Worm (Caenorhabditis elegans) whole organism, young adult: ENCODE results near the gene T19C4.24.
A peak's percentile ranks its signal among the peaks of the same experiment; 100 is the strongest.

Experiments used
- B0019.2 ChIP-seq: fragments of 200-800 bp; sonication (Bioruptor generic); conservative IDR thresholded peaks from 2 replicates; pipeline ENCODE4 v1.3.6; 2022; ENCODE audit warnings: missing genetic modification reagents, missing genetic modification characterization, missing compliant biosample characterization
- B0035.1 ChIP-seq: sonication (generic microtip); optimal IDR thresholded peaks from 2 replicates; lab custom pipeline; 2016; ENCODE audit warnings: missing genetic modification characterization, mild to moderate bottlenecking, missing compliant biosample characterization, missing genotype, missing genetic modification reagents
- B0261.1 ChIP-seq: sonication (generic microtip); optimal IDR thresholded peaks from 2 replicates; lab custom pipeline; 2016; ENCODE audit warnings: mild to moderate bottlenecking, missing genetic modification characterization, moderate library complexity, missing compliant biosample characterization
- B0336.3 ChIP-seq: fragments of 200-800 bp; sonication (Bioruptor generic); IDR thresholded peaks from 2 replicates; pipeline ENCODE4 v1.3.6; 2022; ENCODE audit warnings: missing genetic modification characterization, missing compliant biosample characterization
- F10E7.11 ChIP-seq: sonication (generic microtip); optimal IDR thresholded peaks from 2 replicates; lab custom pipeline; 2017; ENCODE audit warnings: mild to moderate bottlenecking, missing genetic modification characterization, moderate library complexity, missing compliant biosample characterization
- F22D6.2 ChIP-seq: sonication (generic microtip); optimal IDR thresholded peaks from 2 replicates; lab custom pipeline; 2016; ENCODE audit warnings: mild to moderate bottlenecking, missing genetic modification characterization, missing compliant biosample characterization
- F23B12.7 ChIP-seq: sonication (generic microtip); optimal IDR thresholded peaks from 2 replicates; lab custom pipeline; 2017; ENCODE audit warnings: missing genetic modification characterization, mild to moderate bottlenecking, missing compliant biosample characterization, antibody characterized with exemption, moderate library complexity; ENCODE audit not compliant: insufficient read depth
- F33H1.4 ChIP-seq: fragments of 200-800 bp; sonication (Bioruptor generic); IDR thresholded peaks from 2 replicates; pipeline ENCODE4 v1.3.6; 2022; ENCODE audit warnings: missing genetic modification reagents, missing genetic modification characterization, missing compliant biosample characterization
- F52B5.7 ChIP-seq: sonication (generic microtip); optimal IDR thresholded peaks from 2 replicates; lab custom pipeline; 2016; ENCODE audit warnings: mild to moderate bottlenecking, missing genetic modification characterization, missing compliant biosample characterization
- K11D2.4 ChIP-seq: fragments of 200-800 bp; sonication (Bioruptor generic); IDR thresholded peaks from 2 replicates; pipeline ENCODE4 v1.3.6; 2022; ENCODE audit warnings: missing genetic modification reagents, missing genetic modification characterization, missing compliant biosample characterization
- K12H6.12 ChIP-seq: fragments of 200-800 bp; sonication (Bioruptor generic); optimal IDR thresholded peaks from 2 replicates; lab custom pipeline; 2018; ENCODE audit warnings: mild to moderate bottlenecking, missing genetic modification characterization, missing compliant biosample characterization
- Y53G8AR.9 ChIP-seq: fragments of 200-800 bp; sonication (Bioruptor generic); conservative IDR thresholded peaks from 2 replicates; pipeline ENCODE4 v1.3.6; 2022; ENCODE audit warnings: missing genetic modification reagents, missing genetic modification characterization, missing compliant biosample characterization
- Y95B8A.8 ChIP-seq: fragments of 200-800 bp; sonication (Bioruptor generic); IDR thresholded peaks from 2 replicates; pipeline ENCODE4 v1.3.6; 2022; ENCODE audit warnings: missing genetic modification reagents, missing genetic modification characterization, missing compliant biosample characterization
- attf-5 ChIP-seq: fragments of 200-800 bp; sonication (Bioruptor generic); optimal IDR thresholded peaks from 2 replicates; lab custom pipeline; 2018; ENCODE audit warnings: mild to moderate bottlenecking, missing genetic modification characterization, missing compliant biosample characterization
- attf-6 ChIP-seq: fragments of 200-800 bp; sonication (Bioruptor generic); IDR thresholded peaks from 2 replicates; pipeline ENCODE4 v1.3.6; 2022; ENCODE audit warnings: missing genetic modification reagents, missing genetic modification characterization, missing compliant biosample characterization
- bed-1 ChIP-seq: fragments of 200-800 bp; sonication (Bioruptor generic); IDR thresholded peaks from 2 replicates; pipeline ENCODE4 v1.3.6; 2022; ENCODE audit warnings: missing genetic modification reagents, missing genetic modification characterization, missing compliant biosample characterization
- bed-2 ChIP-seq: fragments of 200-800 bp; sonication (Bioruptor generic); IDR thresholded peaks from 2 replicates; pipeline ENCODE4 v1.3.6; 2022; ENCODE audit warnings: missing genetic modification reagents, missing genetic modification characterization, missing compliant biosample characterization
- cebp-2 ChIP-seq: fragments of 200-800 bp; sonication (Bioruptor generic); IDR thresholded peaks from 2 replicates; pipeline ENCODE4 v1.3.6; 2022; ENCODE audit warnings: missing genetic modification characterization, missing compliant biosample characterization
- ceh-91 ChIP-seq: fragments of 200-800 bp; sonication (Bioruptor generic); IDR thresholded peaks from 2 replicates; pipeline ENCODE4 v1.3.6; 2022; ENCODE audit warnings: missing genetic modification reagents, missing genetic modification characterization, missing compliant biosample characterization
- chd-7 ChIP-seq: sonication (generic microtip); optimal IDR thresholded peaks from 2 replicates; lab custom pipeline; 2016; ENCODE audit warnings: mild to moderate bottlenecking, missing genetic modification characterization, moderate library complexity, missing compliant biosample characterization
- die-1 ChIP-seq: sonication (generic microtip); optimal IDR thresholded peaks from 2 replicates; lab custom pipeline; 2016; ENCODE audit warnings: missing genotype, mild to moderate bottlenecking, missing genetic modification characterization, missing compliant biosample characterization
- dpff-1 ChIP-seq: sonication (generic microtip); optimal IDR thresholded peaks from 2 replicates; lab custom pipeline; 2017; ENCODE audit warnings: mild to moderate bottlenecking, missing genetic modification characterization, missing compliant biosample characterization
- gei-17 ChIP-seq: fragments of 200-800 bp; sonication (Bioruptor generic); optimal IDR thresholded peaks from 2 replicates; lab custom pipeline; 2018; ENCODE audit warnings: mild to moderate bottlenecking, missing genetic modification characterization, missing compliant biosample characterization
- him-1 ChIP-seq: sonication (generic microtip); optimal IDR thresholded peaks from 2 replicates; lab custom pipeline; 2016; ENCODE audit warnings: missing genotype, missing genetic modification reagents, missing genetic modification characterization, missing compliant biosample characterization
- hlh-12 ChIP-seq: sonication (generic microtip); optimal IDR thresholded peaks from 2 replicates; lab custom pipeline; 2016; ENCODE audit warnings: missing genetic modification characterization, missing compliant biosample characterization
- hmg-20 ChIP-seq: fragments of 200-800 bp; sonication (Bioruptor generic); IDR thresholded peaks from 2 replicates; pipeline ENCODE4 v1.3.6; 2022; ENCODE audit warnings: missing genetic modification reagents, missing genetic modification characterization, missing compliant biosample characterization
- hrde-1 ChIP-seq: sonication (generic microtip); optimal IDR thresholded peaks from 2 replicates; lab custom pipeline; 2016; ENCODE audit warnings: missing genetic modification characterization, mild to moderate bottlenecking, missing compliant biosample characterization, moderate library complexity, missing genotype, missing genetic modification reagents, borderline replicate concordance
- madf-6 ChIP-seq: fragments of 200-800 bp; sonication (Bioruptor generic); IDR thresholded peaks from 2 replicates; pipeline ENCODE4 v1.3.6; 2022; ENCODE audit warnings: missing genetic modification reagents, missing genetic modification characterization, missing compliant biosample characterization
- madf-8 ChIP-seq: fragments of 200-800 bp; sonication (Bioruptor generic); conservative IDR thresholded peaks from 2 replicates; pipeline ENCODE4 v1.3.6; 2022; ENCODE audit warnings: missing genetic modification reagents, missing genetic modification characterization, missing compliant biosample characterization
- mel-28 ChIP-seq: sonication (generic microtip); optimal IDR thresholded peaks from 2 replicates; lab custom pipeline; 2016; ENCODE audit warnings: borderline replicate concordance, mild to moderate bottlenecking, missing genetic modification characterization, missing compliant biosample characterization
- mes-4 ChIP-seq: sonication (generic microtip); optimal IDR thresholded peaks from 2 replicates; lab custom pipeline; 2016; ENCODE audit warnings: missing genotype, missing genetic modification characterization, missing compliant biosample characterization
- nfya-1 ChIP-seq: sonication (generic microtip); optimal IDR thresholded peaks from 2 replicates; lab custom pipeline; 2017; ENCODE audit warnings: antibody characterized with exemption, missing compliant biosample characterization, missing genetic modification characterization, borderline replicate concordance; ENCODE audit not compliant: insufficient read depth
- nfya-2 ChIP-seq: fragments of 200-800 bp; sonication (Bioruptor generic); IDR thresholded peaks from 2 replicates; pipeline ENCODE4 v1.3.6; 2022; ENCODE audit warnings: missing genetic modification reagents, missing genetic modification characterization, missing compliant biosample characterization
- nfyb-1 ChIP-seq: fragments of 200-800 bp; sonication (Bioruptor generic); IDR thresholded peaks from 2 replicates; pipeline ENCODE4 v1.3.6; 2022; ENCODE audit warnings: missing genetic modification reagents, missing genetic modification characterization, missing compliant biosample characterization
- nhr-80 ChIP-seq: sonication (generic microtip); optimal IDR thresholded peaks from 2 replicates; lab custom pipeline; 2016; ENCODE audit warnings: missing genetic modification characterization, missing compliant biosample characterization
- rcor-1 ChIP-seq: fragments of 200-800 bp; sonication (Bioruptor generic); IDR thresholded peaks from 2 replicates; pipeline ENCODE4 v1.3.6; 2022; ENCODE audit warnings: missing genetic modification reagents, missing genetic modification characterization, missing compliant biosample characterization
- repo-1 ChIP-seq: sonication (generic microtip); optimal IDR thresholded peaks from 2 replicates; lab custom pipeline; 2017; ENCODE audit warnings: mild to moderate bottlenecking, missing genetic modification characterization, missing compliant biosample characterization
- sea-2 ChIP-seq: fragments of 200-800 bp; sonication (Bioruptor generic); IDR thresholded peaks from 2 replicates; pipeline ENCODE4 v1.3.6; 2022; ENCODE audit warnings: missing genetic modification characterization, missing compliant biosample characterization
- snpc-1.1 ChIP-seq: sonication (generic microtip); optimal IDR thresholded peaks from 2 replicates; lab custom pipeline; 2017; ENCODE audit warnings: missing genetic modification characterization, mild to moderate bottlenecking, missing compliant biosample characterization, antibody characterized with exemption, moderate library complexity, missing genotype, missing genetic modification reagents; ENCODE audit not compliant: insufficient read depth
- snpc-1.3 ChIP-seq: sonication (generic microtip); optimal IDR thresholded peaks from 2 replicates; lab custom pipeline; 2017; ENCODE audit warnings: missing genetic modification characterization, mild to moderate bottlenecking, missing compliant biosample characterization, antibody characterized with exemption, moderate library complexity, missing genotype, missing genetic modification reagents; ENCODE audit not compliant: insufficient read depth
- snpc-3.4 ChIP-seq: sonication (generic microtip); optimal IDR thresholded peaks from 2 replicates; lab custom pipeline; 2017; ENCODE audit warnings: missing genetic modification characterization, mild to moderate bottlenecking, missing compliant biosample characterization, antibody characterized with exemption, moderate library complexity, missing genotype, missing genetic modification reagents
- somi-1 ChIP-seq: fragments of 200-800 bp; sonication (Bioruptor generic); optimal IDR thresholded peaks from 2 replicates; lab custom pipeline; 2018; ENCODE audit warnings: mild to moderate bottlenecking, missing genetic modification characterization, missing compliant biosample characterization
- tbp1 ChIP-seq: fragments of 200-800 bp; sonication (Bioruptor generic); optimal IDR thresholded peaks from 2 replicates; lab custom pipeline; 2018; ENCODE audit warnings: mild to moderate bottlenecking, missing genetic modification characterization, missing compliant biosample characterization
- tlf-1 ChIP-seq: fragments of 200-800 bp; sonication (Bioruptor generic); optimal IDR thresholded peaks from 2 replicates; lab custom pipeline; 2018; ENCODE audit warnings: mild to moderate bottlenecking, missing genetic modification characterization, missing compliant biosample characterization
- unc-62 ChIP-seq: fragments of 150-350 bp; optimal IDR thresholded peaks from 2 replicates; lab custom pipeline; 2014; ENCODE audit warnings: missing biosample characterization, missing genetic modification reagents, missing genetic modification characterization
- zim-3 ChIP-seq: sonication (generic microtip); optimal IDR thresholded peaks from 2 replicates; lab custom pipeline; 2017; ENCODE audit warnings: mild to moderate bottlenecking, missing genetic modification characterization, moderate library complexity, missing compliant biosample characterization
- ztf-25 ChIP-seq: fragments of 200-800 bp; sonication (Bioruptor generic); IDR thresholded peaks from 2 replicates; pipeline ENCODE4 v1.3.6; 2022; ENCODE audit warnings: missing genetic modification reagents, missing genetic modification characterization, missing compliant biosample characterization
- ztf-28 ChIP-seq: fragments of 200-800 bp; sonication (Bioruptor generic); IDR thresholded peaks from 2 replicates; pipeline ENCODE4 v1.3.6; 2022; ENCODE audit warnings: missing genetic modification reagents, missing genetic modification characterization, missing compliant biosample characterization

T19C4.24 gene

ce11 chrV:11118179-11118725, 28.6 kb downstream of the T19C4.24 start (continued):
- peak; percentile 41 for TF ChIP-seq hrde-1 (tag; lab: Kevin White, UChicago)
- no peak for TF ChIP-seq nfya-2
- no peak for TF ChIP-seq cebp-2 (GFP tag; lab: Robert Waterston, UW)
- no peak for TF ChIP-seq madf-8 (GFP tag; lab: Robert Waterston, UW)
- TF ChIP-seq gei-17 (GFP tag; lab: Kevin White, UChicago): no peak
- no peak for TF ChIP-seq mes-4 (tag; lab: Kevin White, UChicago)
- no peak for TF ChIP-seq F52B5.7 (tag; lab: Kevin White, UChicago)
- no peak for TF ChIP-seq ceh-91 (GFP tag; lab: Robert Waterston, UW)
- no peak for TF ChIP-seq F33H1.4 (GFP tag; lab: Robert Waterston, UW)
- no peak for TF ChIP-seq sea-2 (GFP tag; lab: Robert Waterston, UW)
- TF ChIP-seq somi-1 (GFP tag; lab: Kevin White, UChicago): peak; percentile 53
- peak; percentile 38; the same call in 1 of the 2 replicates for TF ChIP-seq Y53G8AR.9 (GFP tag; lab: Robert Waterston, UW)
- peak; percentile 41; the same call in 1 of the 2 replicates for TF ChIP-seq B0336.3 (GFP tag; lab: Robert Waterston, UW)
- TF ChIP-seq B0261.1 (tag; lab: Kevin White, UChicago): no peak
- no peak for TF ChIP-seq die-1 (tag; lab: Kevin White, UChicago)
- no peak for TF ChIP-seq K11D2.4 (GFP tag; lab: Robert Waterston, UW)
- no peak for TF ChIP-seq attf-6 (GFP tag; lab: Robert Waterston, UW)
- no peak for TF ChIP-seq snpc-3.4 (tag; lab: Kevin White, UChicago)
- TF ChIP-seq nhr-80 (tag; lab: Kevin White, UChicago): no peak
- TF ChIP-seq F23B12.7 (tag; lab: Kevin White, UChicago): no peak
- no peak for TF ChIP-seq chd-7 (tag; lab: Kevin White, UChicago)
- no peak for TF ChIP-seq Y95B8A.8 (GFP tag; lab: Robert Waterston, UW)
- TF ChIP-seq K12H6.12 (tag; lab: Kevin White, UChicago): no peak
- no peak for TF ChIP-seq B0019.2
- no peak for TF ChIP-seq tlf-1 (GFP tag; lab: Kevin White, UChicago)
- TF ChIP-seq snpc-1.1: no peak
- TF ChIP-seq B0035.1 (tag; lab: Kevin White, UChicago): no peak
- TF ChIP-seq rcor-1: no peak
- TF ChIP-seq unc-62 (GFP tag; lab: Kevin White, UChicago): no peak
- TF ChIP-seq zim-3 (tag; lab: Kevin White, UChicago): no peak
- no peak for TF ChIP-seq snpc-1.3
- no peak for TF ChIP-seq nfya-1 (tag; lab: Kevin White, UChicago)
- TF ChIP-seq him-1 (tag; lab: Kevin White, UChicago): no peak
- no peak for TF ChIP-seq F10E7.11 (tag; lab: Kevin White, UChicago)
- TF ChIP-seq, all 124 proteins: peak for 14

DNA sequence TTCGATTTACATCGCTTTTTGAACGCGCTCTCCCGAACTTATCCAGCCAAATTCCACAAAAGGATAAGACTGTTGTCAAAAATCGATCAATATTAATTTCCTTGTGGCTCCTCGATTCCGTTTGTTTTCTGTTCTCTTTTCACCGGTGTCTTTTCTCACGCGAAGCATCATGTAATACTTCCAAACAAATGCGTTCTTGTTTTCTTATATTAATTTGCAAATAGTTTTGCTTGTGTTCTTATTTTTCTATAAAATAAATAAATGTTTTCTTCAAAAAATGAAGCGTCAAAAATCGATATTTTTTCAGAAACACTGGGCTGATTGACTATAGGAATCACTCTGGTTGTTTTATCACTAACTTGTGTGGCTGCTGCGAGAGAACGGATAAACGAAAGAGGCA, 33.2 kb downstream of the T19C4.24 start, which contains the start of gene math-33:
Gene math-33, plus strand, starts transcription at position 301 of the 400 bp plus-strand sequence.
- TF ChIP-seq mel-28 (no peak), bed-2 (GFP tag; lab: Robert Waterston, UW) (no peak), tbp1 (no peak), nfyb-1 (GFP tag; lab: Robert Waterston, UW) (no peak), mes-4 (tag; lab: Kevin White, UChicago) (no peak), F23B12.7 (tag; lab: Kevin White, UChicago) (no peak), hlh-12 (tag; lab: Kevin White, UChicago) (no peak), madf-6 (GFP tag; lab: Robert Waterston, UW) (no peak), F22D6.2 (tag; lab: Kevin White, UChicago) (no peak), hmg-20 (no peak), dpff-1 (tag; lab: Kevin White, UChicago) (no peak), ztf-25 (no peak), cebp-2 (GFP tag; lab: Robert Waterston, UW) (no peak), attf-5 (no peak), ztf-28 (GFP tag; lab: Robert Waterston, UW) (no peak), bed-1 (GFP tag; lab: Robert Waterston, UW) (no peak), repo-1 (tag; lab: Kevin White, UChicago) (no peak), nfya-2 (no peak)
